Worm (Caenorhabditis elegans): ENCODE data around the gene Y110A2AL.5.

DNA sequence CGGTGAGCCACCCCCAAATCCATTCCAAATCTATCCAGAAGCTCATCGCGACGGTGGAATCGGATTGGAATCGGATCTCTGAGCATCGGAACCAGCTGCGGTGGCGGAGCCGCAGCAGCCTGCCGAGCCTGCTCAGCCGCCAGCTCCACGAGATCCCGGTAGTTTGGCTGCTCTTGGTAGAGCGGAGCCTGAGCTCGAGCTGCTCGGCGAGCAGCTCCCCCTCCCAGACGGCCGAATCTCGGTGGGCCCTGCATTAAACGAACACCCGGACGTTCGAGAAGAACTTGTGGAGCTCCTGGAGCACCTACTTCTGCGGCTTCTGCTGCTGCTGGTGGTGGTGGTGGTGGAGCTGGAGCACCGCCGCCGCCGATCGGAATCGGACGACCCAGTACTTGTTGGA is 39.4 kb downstream of the Y110A2AL.5 start:
- TF ChIP-seq dao-5 (tag; optimal IDR thresholded peaks at IDR 0.05) (no peak), W03F9.2 (tag; optimal IDR thresholded peaks at IDR 0.05) (no peak)
